Worm (Caenorhabditis elegans) whole organism, L4/young adult: ENCODE measurements around the gene F25H9.2.

Source experiments
- W03F9.2 ChIP-seq: fragments of 150-350 bp; optimal IDR thresholded peaks from 2 replicates; lab custom pipeline; 2014; ENCODE audit warnings: missing biosample characterization, missing genetic modification characterization
- him-1 ChIP-seq: sonication (generic microtip); optimal IDR thresholded peaks from 2 replicates; lab custom pipeline; 2016; ENCODE audit warnings: missing genotype, missing genetic modification reagents, missing genetic modification characterization, missing compliant biosample characterization

DNA sequence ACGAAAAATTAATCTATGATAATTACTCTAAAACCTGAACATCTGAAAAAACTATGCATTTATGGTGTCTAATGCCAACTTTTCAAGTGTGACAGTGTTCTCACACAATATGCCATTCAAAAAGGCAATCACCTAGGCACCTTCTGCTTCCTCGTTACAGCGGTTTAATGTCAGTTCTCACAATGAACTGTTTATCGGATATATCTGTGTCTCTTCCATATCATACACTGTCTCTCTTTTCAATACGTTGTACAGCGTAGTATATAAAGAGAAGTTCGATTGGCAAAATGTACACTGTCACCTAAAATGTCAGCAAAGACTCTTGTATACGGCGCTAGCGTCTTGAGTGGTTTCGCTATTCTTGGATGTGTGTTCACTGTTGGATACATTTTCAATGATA lies 16.2 kb upstream of the F25H9.2 start, which contains the start of gene col-162:
- TF ChIP-seq him-1 (tag; lab: Kevin White, UChicago) (no peak), W03F9.2 (no peak)
